Worm (Caenorhabditis elegans): ENCODE results near the gene F08F3.4.

- TF ChIP-seq cog-1 (tag; optimal IDR thresholded peaks at IDR 0.05) (no peak), ztf-29 (GFP tag; IDR thresholded peaks at IDR 0.05) (no peak), flt-1 (GFP tag; IDR thresholded peaks at IDR 0.05) (no peak), tab-1 (GFP tag; IDR thresholded peaks at IDR 0.05) (no peak), T22C8.4 (GFP tag; IDR thresholded peaks at IDR 0.05) (no peak), ztf-23 (GFP tag; IDR thresholded peaks at IDR 0.05) (no peak), med-1 (GFP tag; optimal IDR thresholded peaks at IDR 0.05; ENCODE audit: insufficient read depth) (no peak), klf-2 (GFP tag; conservative IDR thresholded peaks at IDR 0.05) (no peak), ref-1 (GFP tag; conservative IDR thresholded peaks at IDR 0.05) (no peak)
Measured at ce11 chrV:5405053-5405452, 5.7 kb upstream of the F08F3.4 start, which contains the start of gene dmsr-7.

Data from whole organism, midembryonic.